Worm (Caenorhabditis elegans): ENCODE data around the gene pigb-1.

pigb-1 gene

DNA sequence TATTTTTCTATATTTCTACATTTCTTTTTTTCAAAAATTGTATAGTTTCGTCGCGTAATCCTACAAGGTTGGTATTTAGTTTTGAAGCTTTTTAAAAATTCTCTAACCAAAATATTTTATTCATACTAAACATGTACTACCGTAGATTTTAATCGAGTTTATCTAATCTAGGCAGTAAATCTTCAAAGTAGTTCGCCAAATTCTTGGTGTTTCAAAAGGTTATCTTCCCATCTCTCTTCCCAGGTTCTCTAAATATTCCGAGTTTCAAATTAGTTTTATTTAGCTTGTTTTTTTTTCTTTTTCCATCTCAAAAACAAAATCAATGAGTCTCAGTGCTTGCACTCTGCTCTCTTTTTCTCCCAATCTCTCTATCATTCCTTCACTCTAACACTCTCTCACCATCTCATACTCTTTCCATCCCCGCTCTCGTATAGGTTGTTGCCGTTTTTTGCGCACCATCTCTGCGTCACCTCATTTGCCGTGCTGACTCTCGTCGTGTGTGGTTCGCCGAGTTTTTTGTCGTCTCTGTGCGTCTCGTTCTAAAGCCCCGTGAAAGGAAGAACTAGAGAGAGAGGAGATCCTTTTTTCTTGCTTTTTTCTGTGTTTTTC, 24.2 kb upstream of the pigb-1 start:
- TF ChIP-seq ceh-100 (GFP tag; IDR thresholded peaks at IDR 0.05) (no peak), ztf-18 (tag; optimal IDR thresholded peaks at IDR 0.05) (peak; percentile 17), mes-4 (tag; optimal IDR thresholded peaks at IDR 0.05) (no peak), F52B5.7 (tag; optimal IDR thresholded peaks at IDR 0.05) (no peak), lin-26 (GFP tag; IDR thresholded peaks at IDR 0.05) (peak; percentile 43; the same call in 1 of the 2 replicates), ekl-4 (GFP tag; IDR thresholded peaks at IDR 0.05) (0 out of 2 replicates have a peak, but pooled peaks have one; percentile 33), pbrm-1 (GFP tag; IDR thresholded peaks at IDR 0.05) (0 out of 2 replicates have a peak, but pooled peaks have one; percentile 36), nhr-120 (GFP tag; IDR thresholded peaks at IDR 0.05) (no peak), nhr-27 (tag; optimal IDR thresholded peaks at IDR 0.05) (no peak), attf-3 (GFP tag; conservative IDR thresholded peaks at IDR 0.05) (no peak), cebp-1 (GFP tag; IDR thresholded peaks at IDR 0.05) (no peak), cebp-1 (tag; optimal IDR thresholded peaks at IDR 0.05) (peak; percentile 66), ceh-27 (GFP tag; optimal IDR thresholded peaks at IDR 0.05) (peak; percentile 44), ztf-3 (GFP tag; optimal IDR thresholded peaks at IDR 0.05) (no peak), F57C9.4 (tag; optimal IDR thresholded peaks at IDR 0.05) (no peak), mcd-1 (GFP tag; IDR thresholded peaks at IDR 0.05) (peak; percentile 56), chd-7 (tag; optimal IDR thresholded peaks at IDR 0.05) (peak; percentile 69), nfya-1 (tag; optimal IDR thresholded peaks at IDR 0.05; ENCODE audit: borderline replicate concordance, insufficient read depth) (no peak), tbx-9 (tag; optimal IDR thresholded peaks at IDR 0.05; ENCODE audit: borderline replicate concordance) (no peak), hmg-1.2 (GFP tag; IDR thresholded peaks at IDR 0.05) (peak; percentile 89), hlh-12 (tag; optimal IDR thresholded peaks at IDR 0.05) (no peak), egl-44 (GFP tag; IDR thresholded peaks at IDR 0.05) (no peak), lin-40 (tag; optimal IDR thresholded peaks at IDR 0.05) (peak; percentile 80), nfyb-1 (GFP tag; IDR thresholded peaks at IDR 0.05) (0 out of 2 replicates have a peak, but pooled peaks have one; percentile 16), dpff-1 (tag; optimal IDR thresholded peaks at IDR 0.05) (no peak), snpc-4 (GFP tag; optimal IDR thresholded peaks at IDR 0.05) (no peak), snpc-4 (tag; optimal IDR thresholded peaks at IDR 0.05) (peak in 2 of 4 experiments; percentile 35 to 52), zfh-2 (GFP tag; conservative IDR thresholded peaks at IDR 0.05) (peak; percentile 84), cebp-2 (GFP tag; IDR thresholded peaks at IDR 0.05) (no peak), Y53F4B.3 (GFP tag; IDR thresholded peaks at IDR 0.05) (no peak), F55B11.4 (tag; optimal IDR thresholded peaks at IDR 0.05; ENCODE audit: borderline replicate concordance, insufficient read depth) (no peak), K11D2.4 (GFP tag; IDR thresholded peaks at IDR 0.05) (peak; percentile 74; the same call in 1 of the 2 replicates), ZK185.1 (tag; optimal IDR thresholded peaks at IDR 0.05; ENCODE audit: poor library complexity, severe bottlenecking) (peak; percentile 14), F23B12.7 (tag; optimal IDR thresholded peaks at IDR 0.05; ENCODE audit: insufficient read depth) (no peak), nhr-80 (tag; optimal IDR thresholded peaks at IDR 0.05) (peak; percentile 64), ceh-40 (GFP tag; IDR thresholded peaks at IDR 0.05) (no peak), K12H6.12 (tag; optimal IDR thresholded peaks at IDR 0.05) (peak; percentile 59), B0019.2 (GFP tag; conservative IDR thresholded peaks at IDR 0.05) (no peak), attf-5 (GFP tag; optimal IDR thresholded peaks at IDR 0.05) (peak; percentile 63), ztf-26 (tag; optimal IDR thresholded peaks at IDR 0.05) (no peak), dox-1 (GFP tag; IDR thresholded peaks at IDR 0.05) (peak; percentile 60), rcor-1 (GFP tag; IDR thresholded peaks at IDR 0.05) (no peak)

All from whole organism, young adult.